Worm (Caenorhabditis elegans) whole organism, mixed stage, embryonic: ENCODE measurements around the gene T24D5.6.

Source experiments
- ceh-83 ChIP-seq: fragments of 200-800 bp; sonication (Bioruptor generic); optimal IDR thresholded peaks from 2 replicates; lab custom pipeline; 2018; ENCODE audit warnings: mild to moderate bottlenecking, missing genetic modification characterization, missing compliant biosample characterization
- elt-1 ChIP-seq: sonication (generic microtip); optimal IDR thresholded peaks from 2 replicates; lab custom pipeline; 2017; ENCODE audit warnings: missing genetic modification characterization, mild to moderate bottlenecking, missing compliant biosample characterization, antibody characterized with exemption, moderate library complexity, borderline replicate concordance; ENCODE audit not compliant: insufficient read depth
- elt-3 ChIP-seq: fragments of 150-350 bp; optimal IDR thresholded peaks from 2 replicates; lab custom pipeline; 2014; ENCODE audit warnings: missing biosample characterization, missing genetic modification characterization
- hlh-1 ChIP-seq: fragments of 150-350 bp; optimal IDR thresholded peaks from 2 replicates; lab custom pipeline; 2014; ENCODE audit warnings: missing biosample characterization, missing genetic modification reagents, missing genetic modification characterization
- lin-32 ChIP-seq: fragments of 200-800 bp; sonication (Bioruptor generic); optimal IDR thresholded peaks from 2 replicates; lab custom pipeline; 2018; ENCODE audit warnings: mild to moderate bottlenecking, missing genetic modification characterization, missing compliant biosample characterization
- lsy-2 ChIP-seq: fragments of 150-350 bp; optimal IDR thresholded peaks from 2 replicates; lab custom pipeline; 2014; ENCODE audit warnings: missing biosample characterization, missing genetic modification characterization
- mep-1 ChIP-seq: fragments of 150-350 bp; optimal IDR thresholded peaks from 2 replicates; lab custom pipeline; 2017; ENCODE audit warnings: missing biosample characterization, missing genetic modification reagents, missing genetic modification characterization, inconsistent platforms
- nhr-12 ChIP-seq: fragments of 150-350 bp; optimal IDR thresholded peaks from 2 replicates; lab custom pipeline; 2014; ENCODE audit warnings: missing biosample characterization, missing genetic modification characterization
- nhr-76 ChIP-seq: sonication (generic microtip); optimal IDR thresholded peaks from 2 replicates; lab custom pipeline; 2017; ENCODE audit warnings: missing biosample characterization, missing genetic modification characterization
- sem-2 ChIP-seq: fragments of 200-800 bp; sonication (Bioruptor generic); optimal IDR thresholded peaks from 2 replicates; lab custom pipeline; 2018; ENCODE audit warnings: mild to moderate bottlenecking, missing genetic modification characterization, missing compliant biosample characterization
- unc-39 ChIP-seq: fragments of 150-350 bp; optimal IDR thresholded peaks from 2 replicates; lab custom pipeline; 2014; ENCODE audit warnings: missing biosample characterization, missing genetic modification characterization

DNA sequence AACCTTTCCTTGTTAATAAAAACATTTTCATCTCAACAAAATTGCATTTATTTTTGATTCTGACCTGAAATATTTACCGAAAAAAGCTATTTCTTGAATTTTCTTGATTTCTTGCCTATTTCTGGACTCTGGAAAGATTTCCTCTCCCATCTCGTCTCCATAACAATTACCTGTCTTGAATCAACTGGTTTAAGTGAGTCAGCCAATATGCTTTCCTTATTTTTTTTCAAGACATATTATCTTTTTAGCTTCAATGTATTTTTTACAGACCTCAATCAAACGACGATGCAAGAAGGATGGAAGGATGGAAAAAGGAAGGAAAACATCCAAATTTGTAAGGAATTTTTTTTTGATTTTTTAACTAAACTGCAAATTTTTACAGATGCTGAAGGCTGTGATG, 811 bp upstream of the T24D5.6 start:
- no peak for TF ChIP-seq elt-3 (tag; lab: Kevin White, UChicago)
- TF ChIP-seq mep-1 (tag; lab: Kevin White, UChicago): no peak
- no peak for TF ChIP-seq sem-2 (GFP tag; lab: Kevin White, UChicago)
- TF ChIP-seq nhr-76: no peak
- no peak for TF ChIP-seq unc-39
- TF ChIP-seq elt-1 (tag; lab: Kevin White, UChicago): no peak
- TF ChIP-seq nhr-12 (tag; lab: Kevin White, UChicago): no peak
- no peak for TF ChIP-seq lin-32 (GFP tag; lab: Kevin White, UChicago)
- TF ChIP-seq ceh-83 (GFP tag; lab: Kevin White, UChicago): no peak
- no peak for TF ChIP-seq hlh-1
- TF ChIP-seq lsy-2: no peak
